Fruit fly (Drosophila melanogaster): ENCODE results near the gene Rpn13R.

The Rpn13R gene

DNA sequence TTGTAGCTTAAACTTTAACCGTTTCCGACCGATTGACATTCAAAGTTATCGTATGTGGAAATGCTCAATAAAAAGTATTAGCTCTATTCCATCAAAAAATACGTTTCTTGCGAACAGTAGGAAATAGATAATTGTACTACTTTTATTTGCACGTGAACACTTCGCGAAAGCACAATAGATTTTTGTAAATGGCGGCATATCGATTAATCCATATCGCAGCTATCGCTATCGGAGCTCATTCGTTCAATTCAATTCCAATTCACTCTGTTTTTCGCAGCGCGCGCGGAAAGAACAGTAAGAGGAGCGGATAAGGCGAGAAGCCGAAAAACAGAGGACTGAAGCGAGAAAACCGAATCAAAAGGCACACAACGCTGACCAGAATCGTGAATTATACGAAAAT, 46.2 kb upstream of the Rpn13R start, which contains the start of the genes CG15465 and rg (continued):
- TF ChIP-seq B-H2 (GFP tag; optimal IDR thresholded peaks at IDR 0.05) (no peak), CG1792 (GFP tag; optimal IDR thresholded peaks at IDR 0.05) (no peak), inv (GFP tag; IDR thresholded peaks at IDR 0.05; ENCODE audit: partially characterized antibody) (peak; percentile 53), kni (GFP tag; optimal IDR thresholded peaks at IDR 0.05) (no peak), Awh (GFP tag; IDR thresholded peaks at IDR 0.05) (no peak), Gug (GFP tag; IDR thresholded peaks at IDR 0.05) (no peak), cad (GFP tag; optimal IDR thresholded peaks at IDR 0.05) (no peak), gsb-n (tag; optimal IDR thresholded peaks at IDR 0.05) (no peak), CG30431 (GFP tag; optimal IDR thresholded peaks at IDR 0.05) (no peak), CG42726 (GFP tag; IDR thresholded peaks at IDR 0.05; ENCODE audit: partially characterized antibody) (peak; percentile 67; the same call in 1 of the 2 replicates), CG31224 (GFP tag; IDR thresholded peaks at IDR 0.05) (no peak), Hr78 (GFP tag; optimal IDR thresholded peaks at IDR 0.05) (no peak), ATbp (GFP tag; optimal IDR thresholded peaks at IDR 0.05) (no peak), CG34224 (GFP tag; IDR thresholded peaks at IDR 0.05; ENCODE audit: partially characterized antibody) (peak; percentile 51; the same call in 2 of the 3 replicates), exex (tag; optimal IDR thresholded peaks at IDR 0.05) (no peak), nom (GFP tag; optimal IDR thresholded peaks at IDR 0.05) (no peak), Med (GFP tag) (peak; percentile 13), CG9609 (GFP tag; optimal IDR thresholded peaks at IDR 0.05) (no peak), bab2 (GFP tag; optimal IDR thresholded peaks at IDR 0.05) (no peak), run (tag; optimal IDR thresholded peaks at IDR 0.05) (no peak), GATAe (GFP tag; conservative IDR thresholded peaks at IDR 0.05) (no peak), CG1832 (GFP tag; optimal IDR thresholded peaks at IDR 0.05) (no peak), CG7745 (tag; optimal IDR thresholded peaks at IDR 0.05) (no peak), lab (GFP tag; optimal IDR thresholded peaks at IDR 0.05) (no peak), B-H1 (GFP tag; IDR thresholded peaks at IDR 0.05) (no peak), CG13287 (GFP tag; IDR thresholded peaks at IDR 0.05; ENCODE audit: partially characterized antibody) (peak; percentile 66; the same call in 1 of the 2 replicates), Adf1 (GFP tag; IDR thresholded peaks at IDR 0.05) (no peak), HLHmδ (GFP tag; optimal IDR thresholded peaks at IDR 0.05) (peak; percentile 59), vvl (GFP tag; IDR thresholded peaks at IDR 0.05) (peak; percentile 17; the same call in 1 of the 2 replicates), dpn (GFP tag; optimal IDR thresholded peaks at IDR 0.05) (no peak), CG13894 (tag; optimal IDR thresholded peaks at IDR 0.05) (no peak), CG43689 (GFP tag; IDR thresholded peaks at IDR 0.05) (no peak), CG16863 (GFP tag; optimal IDR thresholded peaks at IDR 0.05) (no peak), stc (GFP tag; IDR thresholded peaks at IDR 0.05) (no peak), gfzf (GFP tag; optimal IDR thresholded peaks at IDR 0.05) (no peak), ranshi (GFP tag; IDR thresholded peaks at IDR 0.05) (no peak), pfk (GFP tag; optimal IDR thresholded peaks at IDR 0.05) (no peak), D (optimal IDR thresholded peaks at IDR 0.05) (no peak), D (GFP tag; optimal IDR thresholded peaks at IDR 0.05) (no peak), ham (GFP tag; IDR thresholded peaks at IDR 0.05) (no peak), CG14860 (GFP tag; IDR thresholded peaks at IDR 0.05; ENCODE audit: partially characterized antibody) (peak; percentile 71), CrebB (tag; optimal IDR thresholded peaks at IDR 0.05) (no peak), CG4328 (GFP tag; optimal IDR thresholded peaks at IDR 0.05) (no peak), grau (tag; optimal IDR thresholded peaks at IDR 0.05) (no peak), CG13624 (GFP tag; optimal IDR thresholded peaks at IDR 0.05) (no peak), CoRest (tag; optimal IDR thresholded peaks at IDR 0.05) (no peak), Hmx (GFP tag; optimal IDR thresholded peaks at IDR 0.05) (no peak), CG2116 (GFP tag; optimal IDR thresholded peaks at IDR 0.05) (peak; percentile 63), esg (GFP tag; conservative IDR thresholded peaks at IDR 0.05) (no peak), peb (GFP tag; IDR thresholded peaks at IDR 0.05) (no peak), CG14014 (GFP tag; IDR thresholded peaks at IDR 0.05) (no peak)
